Fruit fly (Drosophila melanogaster): ENCODE data around the gene CG15878.
A peak's percentile ranks its signal among the peaks of the same experiment; 100 is the strongest.

dm6 chr3L:2237034-2237433, 24.7 kb upstream of the CG15878 start, which contains the start of gene CG9018:
- TF ChIP-seq Hr78 (GFP tag; optimal IDR thresholded peaks at IDR 0.05) (no peak), tai (GFP tag; optimal IDR thresholded peaks at IDR 0.05) (no peak), pan (optimal IDR thresholded peaks at IDR 0.05) (no peak), Myc (optimal IDR thresholded peaks at IDR 0.05) (peak; percentile 62), usp (GFP tag; optimal IDR thresholded peaks at IDR 0.05) (no peak)

Data from whole organism, wandering third instar larva.